Worm (Caenorhabditis elegans) whole organism, mixed stage, embryonic: ENCODE results near the gene pck-1.
"Not testable (repeated sequence)": the region's sequence is repeated elsewhere in the genome, so short reads cannot be mapped to it uniquely, and the experiment has no call there.

ENCODE experiments used
- M03D4.4 ChIP-seq: sonication (generic microtip); optimal IDR thresholded peaks from 2 replicates; lab custom pipeline; 2017; ENCODE audit warnings: mild to moderate bottlenecking, missing genetic modification characterization, missing compliant biosample characterization
- elt-3 ChIP-seq: fragments of 150-350 bp; optimal IDR thresholded peaks from 2 replicates; lab custom pipeline; 2014; ENCODE audit warnings: missing biosample characterization, missing genetic modification characterization
- lin-13 ChIP-seq: fragments of 150-350 bp; optimal IDR thresholded peaks from 2 replicates; lab custom pipeline; 2014; ENCODE audit warnings: missing biosample characterization, missing genetic modification characterization
- lsy-2 ChIP-seq: fragments of 150-350 bp; optimal IDR thresholded peaks from 2 replicates; lab custom pipeline; 2014; ENCODE audit warnings: missing biosample characterization, missing genetic modification characterization
- snpc-4 ChIP-seq: fragments of 150-350 bp; optimal IDR thresholded peaks from 2 replicates; lab custom pipeline; 2014; ENCODE audit warnings: missing biosample characterization, missing genetic modification characterization
- unc-39 ChIP-seq: fragments of 150-350 bp; optimal IDR thresholded peaks from 2 replicates; lab custom pipeline; 2014; ENCODE audit warnings: missing biosample characterization, missing genetic modification characterization
- unc-62 ChIP-seq: fragments of 150-350 bp; optimal IDR thresholded peaks from 2 replicates; lab custom pipeline; 2014; ENCODE audit warnings: missing biosample characterization, missing genetic modification reagents, missing genetic modification characterization

DNA sequence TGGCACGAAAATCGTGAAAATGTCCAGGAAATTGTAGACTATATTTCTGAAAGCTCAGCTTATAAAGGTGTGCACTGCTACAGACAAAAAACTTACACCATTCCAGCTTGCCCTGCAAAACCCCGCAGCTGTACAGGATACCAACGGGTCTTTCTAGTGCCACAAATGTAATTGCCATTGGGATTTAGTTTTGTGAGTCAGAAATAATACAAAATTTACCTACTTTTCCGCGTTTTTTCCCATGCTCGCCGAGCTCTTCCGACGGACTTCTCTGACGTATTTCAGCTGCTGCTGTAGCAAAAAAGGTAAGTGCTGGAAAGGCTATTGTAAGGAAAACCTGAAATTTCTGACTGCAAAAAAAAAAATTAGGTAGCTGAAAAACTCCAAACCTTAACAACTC lies 31.0 kb upstream of the pck-1 start, which contains the start of gene C29F9.8:
- not testable (repeated sequence) for TF ChIP-seq unc-62 (GFP tag; lab: Kevin White, UChicago); lin-13 (tag; lab: Kevin White, UChicago); unc-39 (tag; lab: Kevin White, UChicago); lsy-2 (tag; lab: Kevin White, UChicago); elt-3 (tag; lab: Kevin White, UChicago); snpc-4 (tag; lab: Kevin White, UChicago); M03D4.4 (tag; lab: Kevin White, UChicago)
